Fruit fly (Drosophila melanogaster) whole organism, embryonic: ENCODE data around the gene Pp2A-29B.

ENCODE experiments used
- Ada2b ChIP-seq: fragments of 200-800 bp; sonication (Bioruptor generic); IDR thresholded peaks from 2 replicates; pipeline ENCODE4 v1.3.6; 2022; ENCODE audit warnings: missing biosample characterization, missing genetic modification characterization
- Bdp1 ChIP-seq: fragments of 200-800 bp; sonication (Bioruptor generic); optimal IDR thresholded peaks from 3 replicates; lab custom pipeline; 2016; ENCODE audit warnings: missing biosample characterization, missing genetic modification characterization
- Bteb2 ChIP-seq: fragments of 200-800 bp; sonication (Bioruptor generic); optimal IDR thresholded peaks from 2 replicates; lab custom pipeline; 2016; ENCODE audit warnings: missing biosample characterization, missing genetic modification characterization
- CG1024 ChIP-seq: fragments of 200-800 bp; sonication (Bioruptor generic); IDR thresholded peaks from 2 replicates; pipeline ENCODE4 v1.3.6; 2022; ENCODE audit warnings: missing biosample characterization, missing genetic modification characterization
- CG11398 ChIP-seq: fragments of 200-800 bp; sonication (Bioruptor generic); optimal IDR thresholded peaks from 2 replicates; lab custom pipeline; 2016; ENCODE audit warnings: missing biosample characterization, missing genetic modification characterization
- CG12155 ChIP-seq: fragments of 200-800 bp; sonication (Bioruptor generic); optimal IDR thresholded peaks from 3 replicates; lab custom pipeline; 2016; ENCODE audit warnings: missing biosample characterization, missing genetic modification characterization
- CG14050 ChIP-seq: fragments of 200-800 bp; sonication (Bioruptor generic); IDR thresholded peaks from 3 replicates; pipeline ENCODE4 v1.3.6; 2022; ENCODE audit warnings: missing biosample characterization, missing genetic modification characterization
- CG14710 ChIP-seq: fragments of 200-800 bp; sonication (Bioruptor generic); optimal IDR thresholded peaks from 3 replicates; lab custom pipeline; 2019; ENCODE audit warnings: missing biosample characterization, mild to moderate bottlenecking, missing genetic modification characterization, moderate library complexity
- CG15514 ChIP-seq: fragments of 200-800 bp; sonication (Bioruptor generic); optimal IDR thresholded peaks from 3 replicates; lab custom pipeline; 2017; ENCODE audit warnings: missing biosample characterization, missing genetic modification characterization, mild to moderate bottlenecking, moderate library complexity, missing genetic modification reagents
- CG16813 ChIP-seq: fragments of 200-800 bp; sonication (Bioruptor generic); IDR thresholded peaks from 3 replicates; pipeline ENCODE4 v1.3.6; 2022; ENCODE audit warnings: missing biosample characterization, missing genetic modification characterization; ENCODE audit not compliant: partially characterized antibody
- CG18599 ChIP-seq: fragments of 200-800 bp; sonication (Bioruptor generic); optimal IDR thresholded peaks from 3 replicates; lab custom pipeline; 2017; ENCODE audit warnings: missing biosample characterization, missing genetic modification characterization, mild to moderate bottlenecking, moderate library complexity, missing genetic modification reagents
- CG2889 ChIP-seq: fragments of 200-800 bp; sonication (Bioruptor generic); IDR thresholded peaks from 3 replicates; pipeline ENCODE4 v1.3.6; 2022; ENCODE audit warnings: missing biosample characterization, missing genetic modification characterization
- CG30020 ChIP-seq: fragments of 200-800 bp; optimal IDR thresholded peaks from 2 replicates; lab custom pipeline; 2019; ENCODE audit warnings: missing biosample characterization, mild to moderate bottlenecking, missing genetic modification characterization, moderate library complexity
- CG3163 ChIP-seq: fragments of 200-800 bp; sonication (Bioruptor generic); optimal IDR thresholded peaks from 3 replicates; lab custom pipeline; 2016; ENCODE audit warnings: missing biosample characterization, missing genetic modification characterization
- CG34376 ChIP-seq: fragments of 200-800 bp; sonication (Bioruptor generic); optimal IDR thresholded peaks from 2 replicates; lab custom pipeline; 2018; ENCODE audit warnings: missing biosample characterization, mild to moderate bottlenecking, missing genetic modification characterization
- CG3995 ChIP-seq: fragments of 200-800 bp; sonication (Bioruptor generic); optimal IDR thresholded peaks from 3 replicates; lab custom pipeline; 2016; ENCODE audit warnings: missing biosample characterization, missing genetic modification characterization
- CG4328 ChIP-seq: fragments of 200-800 bp; sonication (Bioruptor generic); optimal IDR thresholded peaks from 3 replicates; lab custom pipeline; 2017; ENCODE audit warnings: missing biosample characterization, missing genetic modification reagents, missing genetic modification characterization
- CG7786 ChIP-seq: fragments of 200-800 bp; sonication (Bioruptor generic); optimal IDR thresholded peaks from 2 replicates; lab custom pipeline; 2016; ENCODE audit warnings: missing biosample characterization, missing genetic modification characterization
- CG8388 ChIP-seq: fragments of 200-800 bp; sonication (Bioruptor generic); optimal IDR thresholded peaks from 2 replicates; lab custom pipeline; 2019; ENCODE audit warnings: missing biosample characterization, mild to moderate bottlenecking, missing genetic modification characterization, moderate library complexity
- CG8765 ChIP-seq: fragments of 200-800 bp; sonication (Bioruptor generic); IDR thresholded peaks from 2 replicates; pipeline ENCODE4 v1.3.6; 2022; ENCODE audit warnings: missing biosample characterization, missing genetic modification characterization
- CG8924 ChIP-seq: fragments of 200-800 bp; optimal IDR thresholded peaks from 3 replicates; lab custom pipeline; 2019; ENCODE audit warnings: missing biosample characterization, mild to moderate bottlenecking, missing genetic modification characterization, moderate library complexity
- CHES-1-like ChIP-seq: fragments of 200-800 bp; sonication (Bioruptor generic); optimal IDR thresholded peaks from 2 replicates; lab custom pipeline; 2016; ENCODE audit warnings: missing biosample characterization, missing genetic modification characterization
- Camta ChIP-seq: fragments of 200-800 bp; sonication (Bioruptor generic); optimal IDR thresholded peaks from 2 replicates; lab custom pipeline; 2016; ENCODE audit warnings: missing biosample characterization, missing genetic modification characterization
- CrebB ChIP-seq: fragments of 200-800 bp; sonication (Bioruptor generic); optimal IDR thresholded peaks from 3 replicates; lab custom pipeline; 2018; ENCODE audit warnings: missing biosample characterization, mild to moderate bottlenecking, missing genetic modification characterization
- D19B ChIP-seq: fragments of 200-800 bp; sonication (Bioruptor generic); optimal IDR thresholded peaks from 2 replicates; lab custom pipeline; 2017; ENCODE audit warnings: missing biosample characterization, mild to moderate bottlenecking, missing genetic modification characterization
- Deaf1 ChIP-seq: fragments of 200-800 bp; optimal IDR thresholded peaks from 3 replicates; lab custom pipeline; 2019; ENCODE audit warnings: missing biosample characterization, mild to moderate bottlenecking, missing genetic modification characterization, moderate library complexity
- HLH3B ChIP-seq: fragments of 200-800 bp; sonication (Bioruptor generic); IDR thresholded peaks from 2 replicates; pipeline ENCODE4 v1.3.6; 2022; ENCODE audit warnings: missing biosample characterization, missing genetic modification characterization
- MBD-R2 ChIP-seq: fragments of 200-800 bp; sonication (Bioruptor generic); IDR thresholded peaks from 2 replicates; pipeline ENCODE4 v1.3.6; 2022; ENCODE audit warnings: missing biosample characterization, missing genetic modification characterization
- NC2β ChIP-seq: fragments of 200-800 bp; sonication (Bioruptor generic); optimal IDR thresholded peaks from 2 replicates; lab custom pipeline; 2016; ENCODE audit warnings: missing biosample characterization, missing genetic modification characterization
- NFAT ChIP-seq: fragments of 200-800 bp; sonication (Bioruptor generic); IDR thresholded peaks from 2 replicates; pipeline ENCODE4 v1.3.6; 2022; ENCODE audit warnings: missing biosample characterization, missing genetic modification characterization
- Nf-YA ChIP-seq: fragments of 200-800 bp; sonication (Bioruptor generic); IDR thresholded peaks from 2 replicates; pipeline ENCODE4 v1.3.6; 2022; ENCODE audit warnings: missing biosample characterization, missing genetic modification characterization
- Ravus ChIP-seq: fragments of 200-800 bp; sonication (Bioruptor generic); IDR thresholded peaks from 2 replicates; pipeline ENCODE4 v1.3.6; 2022; ENCODE audit warnings: missing biosample characterization, missing genetic modification characterization
- Side ChIP-seq: fragments of 200-800 bp; sonication (Bioruptor generic); optimal IDR thresholded peaks from 2 replicates; lab custom pipeline; 2016; ENCODE audit warnings: missing biosample characterization, missing genetic modification characterization
- Taf1 ChIP-seq: fragments of 200-800 bp; sonication (Bioruptor generic); IDR thresholded peaks from 2 replicates; pipeline ENCODE4 v1.3.6; 2022; ENCODE audit warnings: missing biosample characterization, missing genetic modification characterization
- Xbp1 ChIP-seq: fragments of 200-800 bp; sonication (Bioruptor generic); optimal IDR thresholded peaks from 3 replicates; lab custom pipeline; 2016; ENCODE audit warnings: missing biosample characterization, mild to moderate bottlenecking, missing genetic modification characterization
- YL-1 ChIP-seq: fragments of 200-800 bp; sonication (Bioruptor generic); optimal IDR thresholded peaks from 3 replicates; lab custom pipeline; 2017; ENCODE audit warnings: missing biosample characterization, mild to moderate bottlenecking, missing genetic modification characterization
- bbx ChIP-seq: fragments of 200-800 bp; sonication (Bioruptor generic); IDR thresholded peaks from 2 replicates; pipeline ENCODE4 v1.3.6; 2022; ENCODE audit warnings: missing biosample characterization, missing genetic modification characterization; ENCODE audit not compliant: partially characterized antibody
- caup ChIP-seq: fragments of 200-800 bp; sonication (Bioruptor generic); optimal IDR thresholded peaks from 3 replicates; lab custom pipeline; 2017; ENCODE audit warnings: missing biosample characterization, mild to moderate bottlenecking, missing genetic modification characterization, moderate library complexity; ENCODE audit not compliant: severe bottlenecking
- crol ChIP-seq: fragments of 200-800 bp; sonication (Bioruptor generic); IDR thresholded peaks from 2 replicates; pipeline ENCODE4 v1.3.6; 2022; ENCODE audit warnings: missing biosample characterization, missing genetic modification characterization
- eyg ChIP-seq: fragments of 200-800 bp; sonication (Bioruptor generic); optimal IDR thresholded peaks from 3 replicates; lab custom pipeline; 2016; ENCODE audit warnings: missing biosample characterization, missing genetic modification characterization
- fd64A ChIP-seq: fragments of 200-800 bp; sonication (Bioruptor generic); optimal IDR thresholded peaks from 3 replicates; lab custom pipeline; 2018; ENCODE audit warnings: missing biosample characterization, mild to moderate bottlenecking, missing genetic modification characterization
- gce ChIP-seq: fragments of 200-800 bp; sonication (Bioruptor generic); IDR thresholded peaks from 3 replicates; pipeline ENCODE4 v1.3.6; 2022; ENCODE audit warnings: missing biosample characterization, missing genetic modification characterization
- grn ChIP-seq: fragments of 200-800 bp; sonication (Bioruptor generic); optimal IDR thresholded peaks from 3 replicates; lab custom pipeline; 2017; ENCODE audit warnings: missing biosample characterization, missing genetic modification characterization
- inv ChIP-seq: fragments of 200-800 bp; sonication (Bioruptor generic); IDR thresholded peaks from 2 replicates; pipeline ENCODE4 v1.3.6; 2022; ENCODE audit warnings: missing biosample characterization, missing genetic modification characterization; ENCODE audit not compliant: partially characterized antibody
- lola ChIP-seq, 3 experiments: fragments of >200 bp in 2 of 3; fragments of 200-800 bp in 1 of 3; sonication (Bioruptor generic) in 1 of 3; optimal IDR thresholded peaks; 2 replicates each; lab custom pipeline; 2017 to 2019; ENCODE audit warnings: missing biosample characterization in 3 of 3, missing genetic modification characterization in 3 of 3, mild to moderate bottlenecking in 1 of 3, moderate library complexity in 1 of 3
- pfk ChIP-seq: fragments of 200-800 bp; sonication (Bioruptor generic); optimal IDR thresholded peaks from 2 replicates; lab custom pipeline; 2018; ENCODE audit warnings: missing biosample characterization, mild to moderate bottlenecking, missing genetic modification characterization, moderate library complexity
- ro ChIP-seq: fragments of 200-800 bp; sonication (Bioruptor generic); IDR thresholded peaks from 2 replicates; pipeline ENCODE4 v1.3.6; 2022; ENCODE audit warnings: missing biosample characterization, missing genetic modification characterization
- run ChIP-seq: fragments of 200-800 bp; sonication (Bioruptor generic); optimal IDR thresholded peaks from 3 replicates; lab custom pipeline; 2018; ENCODE audit warnings: missing biosample characterization, mild to moderate bottlenecking, missing genetic modification characterization
- ssp ChIP-seq: fragments of 200-800 bp; sonication (Bioruptor generic); IDR thresholded peaks from 2 replicates; pipeline ENCODE4 v1.3.6; 2022; ENCODE audit warnings: missing biosample characterization, missing genetic modification characterization
- tap ChIP-seq: fragments of 200-800 bp; optimal IDR thresholded peaks from 3 replicates; lab custom pipeline; 2019; ENCODE audit warnings: missing biosample characterization, mild to moderate bottlenecking, missing genetic modification characterization, moderate library complexity
- wdn ChIP-seq: fragments of 200-800 bp; sonication (Bioruptor generic); IDR thresholded peaks from 2 replicates; pipeline ENCODE4 v1.3.6; 2022; ENCODE audit warnings: missing biosample characterization, missing genetic modification characterization

The Pp2A-29B gene

DNA sequence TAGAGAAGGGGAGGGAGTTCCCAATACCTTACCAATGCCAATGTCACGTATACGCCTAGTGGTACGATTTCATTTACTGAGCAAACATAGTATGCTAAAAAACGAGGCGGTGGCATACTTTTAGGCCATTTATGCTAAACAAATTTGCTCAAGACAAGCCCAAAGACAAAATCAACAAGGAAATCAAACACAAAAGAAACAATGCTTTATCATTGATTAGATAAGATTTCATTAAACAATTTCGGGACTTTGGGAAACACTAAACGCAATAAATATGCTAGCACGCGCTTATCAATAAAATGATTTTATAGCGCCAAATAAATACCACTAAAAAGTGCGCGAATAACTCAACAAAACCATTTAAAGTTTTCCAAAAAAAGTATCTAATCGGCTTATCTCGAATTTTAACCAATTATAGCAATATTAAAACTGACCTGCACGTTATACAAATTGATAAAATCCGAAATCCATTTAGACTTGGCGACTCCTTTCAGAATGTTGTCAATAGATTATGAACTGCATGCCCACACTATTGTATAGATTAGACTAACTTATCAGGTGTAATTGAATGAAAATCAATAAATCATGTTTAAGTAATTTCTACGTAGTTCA lies 15.2 kb upstream of the Pp2A-29B start (continued):
- no peak for TF ChIP-seq NC2β (GFP tag; lab: Kevin White, UChicago)
- TF ChIP-seq CG34376 (GFP tag; lab: Kevin White, UChicago), result peak; percentile 57
- peak; percentile 54 for TF ChIP-seq caup
- no peak for TF ChIP-seq Deaf1 (tag; lab: Kevin White, UChicago)
- TF ChIP-seq CG8388 (GFP tag; lab: Kevin White, UChicago), result peak; percentile 8
- no peak for TF ChIP-seq Ravus (GFP tag; lab: Robert Waterston, UW)
- peak; percentile 12; the same call in 1 of the 2 replicates for TF ChIP-seq Ada2b (GFP tag; lab: Robert Waterston, UW)
- no peak for TF ChIP-seq CG30020 (tag; lab: Kevin White, UChicago)
- TF ChIP-seq CG12155, result no peak
- TF ChIP-seq lola (GFP tag; optimal IDR thresholded peaks at IDR 0.05; lab: Kevin White, UChicago), result no peak
- peak; percentile 17 for TF ChIP-seq YL-1
- TF ChIP-seq Side (GFP tag; lab: Kevin White, UChicago), result peak; percentile 16
- TF ChIP-seq tap (tag; lab: Kevin White, UChicago), result no peak
- no peak for TF ChIP-seq Bdp1 (GFP tag; lab: Kevin White, UChicago)
- TF ChIP-seq CrebB, result peak; percentile 71
- TF ChIP-seq CG3163 (GFP tag; lab: Kevin White, UChicago), result no peak
- peak; percentile 30 for TF ChIP-seq Bteb2 (GFP tag; lab: Kevin White, UChicago)
- TF ChIP-seq bbx, result no peak
- no peak for TF ChIP-seq wdn (GFP tag; lab: Robert Waterston, UW)
- no peak for TF ChIP-seq ro (GFP tag; lab: Robert Waterston, UW)
- TF ChIP-seq CG16813 (GFP tag; lab: Robert Waterston, UW), result no peak
- no peak for TF ChIP-seq Nf-YA (GFP tag; lab: Robert Waterston, UW)
- TF ChIP-seq fd64A (GFP tag; lab: Kevin White, UChicago), result no peak
- TF ChIP-seq CG11398, result no peak
- TF ChIP-seq CG2889, result no peak
- TF ChIP-seq Taf1 (GFP tag; lab: Robert Waterston, UW), result no peak
- peak; percentile 62 for TF ChIP-seq CG15514 (GFP tag; lab: Kevin White, UChicago)
- no peak for TF ChIP-seq Camta (GFP tag; lab: Kevin White, UChicago)
- peak; percentile 26 for TF ChIP-seq CG8924 (tag; lab: Kevin White, UChicago)
- TF ChIP-seq pfk (GFP tag; lab: Kevin White, UChicago), result no peak
- no peak for TF ChIP-seq ssp (GFP tag; lab: Robert Waterston, UW)
- TF ChIP-seq run (tag; lab: Kevin White, UChicago), result no peak
- TF ChIP-seq gce (GFP tag; lab: Robert Waterston, UW), result no peak; the same call in 2 of the 3 replicates
- no peak for TF ChIP-seq CG8765
- TF ChIP-seq CG14710 (tag; lab: Kevin White, UChicago), result no peak
- no peak for TF ChIP-seq CG1024 (GFP tag; lab: Robert Waterston, UW)
- TF ChIP-seq Xbp1, result no peak
- no peak; the same call in 2 of the 3 replicates for TF ChIP-seq CG14050 (GFP tag; lab: Robert Waterston, UW)
- no peak for TF ChIP-seq crol (GFP tag; lab: Robert Waterston, UW)
- no peak for TF ChIP-seq MBD-R2 (GFP tag; lab: Robert Waterston, UW)
- no peak for TF ChIP-seq eyg
- TF ChIP-seq grn (GFP tag; lab: Kevin White, UChicago), result peak; percentile 74
- peak; percentile 62 for TF ChIP-seq CG18599 (GFP tag; lab: Kevin White, UChicago)
- TF ChIP-seq CG7786 (GFP tag; lab: Kevin White, UChicago), result no peak
- no peak for TF ChIP-seq D19B (GFP tag; lab: Kevin White, UChicago)
- peak; percentile 29; the same call in 1 of the 2 replicates for TF ChIP-seq HLH3B (GFP tag; lab: Robert Waterston, UW)
- TF ChIP-seq CG3995 (GFP tag; lab: Kevin White, UChicago), result no peak
- no peak for TF ChIP-seq CHES-1-like
- no peak for TF ChIP-seq inv
- TF ChIP-seq NFAT (GFP tag; lab: Robert Waterston, UW), result no peak
- no peak for TF ChIP-seq CG4328 (GFP tag; lab: Kevin White, UChicago)
